Fruit fly (Drosophila melanogaster) whole organism, wandering third instar larva: ENCODE measurements around the gene CG11134.

Source experiments
- Abd-B ChIP-seq: fragments of >200 bp; optimal IDR thresholded peaks from 2 replicates; lab custom pipeline; 2017; ENCODE audit warnings: missing biosample characterization, missing genetic modification characterization
- CG9705 ChIP-seq: fragments of 200-800 bp; sonication (Bioruptor generic); optimal IDR thresholded peaks from 2 replicates; lab custom pipeline; 2018; ENCODE audit warnings: missing biosample characterization, mild to moderate bottlenecking, missing genetic modification characterization
- Dfd ChIP-seq: fragments of >200 bp; optimal IDR thresholded peaks from 2 replicates; lab custom pipeline; 2017; ENCODE audit warnings: missing biosample characterization, missing genetic modification characterization
- Dif ChIP-seq: fragments of 200-275, 200-300 bp; sonication (Bioruptor generic); optimal IDR thresholded peaks from 2 replicates; lab custom pipeline; 2018; ENCODE audit warnings: missing biosample characterization, missing genetic modification characterization; ENCODE audit not compliant: partially characterized antibody
- GATAd ChIP-seq: sonication (Bioruptor generic); optimal IDR thresholded peaks from 2 replicates; lab custom pipeline; 2016; ENCODE audit warnings: missing biosample characterization, missing genetic modification characterization
- HLH106 ChIP-seq: fragments of 200-800 bp; optimal IDR thresholded peaks from 3 replicates; lab custom pipeline; 2019; ENCODE audit warnings: missing biosample characterization, mild to moderate bottlenecking, missing genetic modification characterization, moderate library complexity
- Hnf4 ChIP-seq: fragments of 200-800 bp; sonication (Bioruptor generic); optimal IDR thresholded peaks from 2 replicates; lab custom pipeline; 2016; ENCODE audit warnings: missing biosample characterization, mild to moderate bottlenecking, missing genetic modification characterization
- Hr78 ChIP-seq: fragments of >200 bp; optimal IDR thresholded peaks from 2 replicates; lab custom pipeline; 2017; ENCODE audit warnings: missing biosample characterization, missing genetic modification characterization
- Hr83 ChIP-seq: fragments of 200-300 bp; sonication (Bioruptor generic); optimal IDR thresholded peaks from 2 replicates; lab custom pipeline; 2016; ENCODE audit warnings: missing biosample characterization, mild to moderate bottlenecking, missing genetic modification characterization, moderate library complexity; ENCODE audit not compliant: poor library complexity, severe bottlenecking
- Jra ChIP-seq: sonication (Bioruptor generic); optimal IDR thresholded peaks from 2 replicates; lab custom pipeline; 2016; ENCODE audit warnings: missing biosample characterization, missing genetic modification characterization
- Mio ChIP-seq: sonication (Bioruptor generic); optimal IDR thresholded peaks from 2 replicates; lab custom pipeline; 2016; ENCODE audit warnings: missing biosample characterization, missing genetic modification characterization
- Myc ChIP-seq: fragments of >200 bp; optimal IDR thresholded peaks from 2 replicates; lab custom pipeline; 2017
- N ChIP-seq: fragments of >200 bp; optimal IDR thresholded peaks from 2 replicates; lab custom pipeline; 2018; ENCODE audit warnings: missing biosample characterization, missing external identifiers, missing genetic modification characterization
- OdsH ChIP-seq: fragments of 200-800 bp; sonication (Bioruptor generic); optimal IDR thresholded peaks from 2 replicates; lab custom pipeline; 2016; ENCODE audit warnings: missing biosample characterization, mild to moderate bottlenecking, missing genetic modification characterization
- Rel ChIP-seq, 2 experiments: fragments of 200-800 bp; sonication (Bioruptor generic) in 1 of 2; optimal IDR thresholded peaks; 2 replicates in 1 of 2; 3 replicates in 1 of 2; lab custom pipeline; 2016 to 2019; ENCODE audit warnings: mild to moderate bottlenecking in 2 of 2, missing biosample characterization in 2 of 2, missing genetic modification characterization in 2 of 2, moderate library complexity in 1 of 2
- Sp1 ChIP-seq: fragments of 200-800 bp; sonication (Bioruptor generic); optimal IDR thresholded peaks from 3 replicates; lab custom pipeline; 2019; ENCODE audit warnings: missing biosample characterization, mild to moderate bottlenecking, missing genetic modification characterization, moderate library complexity
- Vsx2 ChIP-seq: fragments of 200-300, 225-300 bp; sonication (Bioruptor generic); optimal IDR thresholded peaks from 2 replicates; lab custom pipeline; 2018; ENCODE audit warnings: missing biosample characterization, missing genetic modification characterization; ENCODE audit not compliant: partially characterized antibody
- br ChIP-seq: fragments of 200-800 bp; sonication (Bioruptor generic); optimal IDR thresholded peaks from 2 replicates; lab custom pipeline; 2016; ENCODE audit warnings: missing biosample characterization, missing genetic modification characterization
- brk ChIP-seq: fragments of 200-800 bp; sonication (Bioruptor generic); optimal IDR thresholded peaks from 2 replicates; lab custom pipeline; 2016; ENCODE audit warnings: missing biosample characterization, mild to moderate bottlenecking, missing genetic modification characterization
- dl ChIP-seq, 2 experiments: fragments of 175-275, 200-275 bp in 1 of 2; fragments of 200-275 bp in 1 of 2; sonication (Bioruptor generic); optimal IDR thresholded peaks; lab custom pipeline; 2018; ENCODE audit warnings: mild to moderate bottlenecking in 2 of 2, missing biosample characterization in 2 of 2, missing genetic modification characterization in 2 of 2, moderate library complexity in 2 of 2; ENCODE audit not compliant: partially characterized antibody in 2 of 2, insufficient read depth in 1 of 2
- dmrt93B ChIP-seq: fragments of 200-800 bp; sonication (Bioruptor generic); optimal IDR thresholded peaks from 2 replicates; lab custom pipeline; 2018; ENCODE audit warnings: missing biosample characterization, mild to moderate bottlenecking, missing genetic modification characterization
- dsf ChIP-seq: sonication (Bioruptor generic); optimal IDR thresholded peaks from 2 replicates; lab custom pipeline; 2016; ENCODE audit warnings: missing biosample characterization, missing genetic modification characterization, borderline replicate concordance
- ey ChIP-seq: fragments of 200-800 bp; sonication (Bioruptor generic); optimal IDR thresholded peaks from 2 replicates; lab custom pipeline; 2016; ENCODE audit warnings: missing biosample characterization, missing genetic modification characterization
- foxo ChIP-seq, 2 experiments: fragments of 200-800 bp; sonication (Bioruptor generic); optimal IDR thresholded peaks; 2 replicates in 1 of 2; 3 replicates in 1 of 2; lab custom pipeline; 2016 to 2017; ENCODE audit warnings: missing biosample characterization in 2 of 2, missing genetic modification characterization in 2 of 2
- fru ChIP-seq: fragments of 200-800 bp; sonication (Bioruptor generic); optimal IDR thresholded peaks from 3 replicates; lab custom pipeline; 2016; ENCODE audit warnings: missing biosample characterization, mild to moderate bottlenecking, missing genetic modification characterization
- h ChIP-seq: fragments of 200-800 bp; sonication (Bioruptor generic); optimal IDR thresholded peaks from 3 replicates; lab custom pipeline; 2016; ENCODE audit warnings: missing biosample characterization, mild to moderate bottlenecking, missing genetic modification characterization
- jim ChIP-seq: fragments of 175-275, 200-325 bp; sonication (Bioruptor generic); optimal IDR thresholded peaks from 2 replicates; lab custom pipeline; 2016; ENCODE audit warnings: missing biosample characterization, mild to moderate bottlenecking, missing genetic modification characterization
- lola ChIP-seq: fragments of >200 bp; optimal IDR thresholded peaks from 2 replicates; lab custom pipeline; 2017; ENCODE audit warnings: missing biosample characterization, missing genetic modification characterization
- pan ChIP-seq: fragments of >200 bp; optimal IDR thresholded peaks from 2 replicates; lab custom pipeline; 2017
- psq ChIP-seq: fragments of 200-800 bp; sonication (Bioruptor generic); optimal IDR thresholded peaks from 3 replicates; lab custom pipeline; 2017; ENCODE audit warnings: missing biosample characterization, mild to moderate bottlenecking, missing genetic modification characterization, moderate library complexity
- rgr ChIP-seq: fragments of 200-800 bp; sonication (Bioruptor generic); optimal IDR thresholded peaks from 3 replicates; lab custom pipeline; 2016; ENCODE audit warnings: missing biosample characterization, mild to moderate bottlenecking, missing genetic modification characterization
- sage ChIP-seq: fragments of 200-800 bp; sonication (Bioruptor generic); optimal IDR thresholded peaks from 2 replicates; lab custom pipeline; 2016; ENCODE audit warnings: missing biosample characterization, mild to moderate bottlenecking, missing genetic modification characterization
- sv ChIP-seq: fragments of 200-800 bp; sonication (Bioruptor generic); optimal IDR thresholded peaks from 3 replicates; lab custom pipeline; 2016; ENCODE audit warnings: missing biosample characterization, missing genetic modification characterization
- tai ChIP-seq: sonication (Bioruptor generic); optimal IDR thresholded peaks from 2 replicates; lab custom pipeline; 2016; ENCODE audit warnings: missing biosample characterization, missing genetic modification characterization
- usp ChIP-seq: fragments of >200 bp; optimal IDR thresholded peaks from 2 replicates; lab custom pipeline; 2017; ENCODE audit warnings: missing biosample characterization, missing genetic modification characterization
- woc ChIP-seq: sonication (Bioruptor generic); optimal IDR thresholded peaks from 2 replicates; lab custom pipeline; 2016; ENCODE audit warnings: missing biosample characterization, mild to moderate bottlenecking, missing genetic modification characterization

The CG11134 gene

dm6 chrX:13766495-13766894, 28.8 kb downstream of the CG11134 start:
- TF ChIP-seq Vsx2 (GFP tag; lab: Kevin White, UChicago): no peak
- no peak for TF ChIP-seq sv (GFP tag; lab: Kevin White, UChicago)
- TF ChIP-seq CG9705 (GFP tag; lab: Kevin White, UChicago): no peak
- TF ChIP-seq usp: no peak
- TF ChIP-seq Hnf4 (GFP tag; lab: Kevin White, UChicago): no peak
- TF ChIP-seq Jra: no peak
- no peak for TF ChIP-seq rgr
- no peak for TF ChIP-seq Dfd (GFP tag; lab: Kevin White, UChicago)
- TF ChIP-seq Dif (GFP tag; lab: Kevin White, UChicago): no peak
- no peak for TF ChIP-seq HLH106 (tag; lab: Kevin White, UChicago)
- no peak for TF ChIP-seq Hr83
- TF ChIP-seq tai: no peak
- TF ChIP-seq Abd-B (GFP tag; lab: Kevin White, UChicago): no peak
- no peak for TF ChIP-seq N

DNA sequence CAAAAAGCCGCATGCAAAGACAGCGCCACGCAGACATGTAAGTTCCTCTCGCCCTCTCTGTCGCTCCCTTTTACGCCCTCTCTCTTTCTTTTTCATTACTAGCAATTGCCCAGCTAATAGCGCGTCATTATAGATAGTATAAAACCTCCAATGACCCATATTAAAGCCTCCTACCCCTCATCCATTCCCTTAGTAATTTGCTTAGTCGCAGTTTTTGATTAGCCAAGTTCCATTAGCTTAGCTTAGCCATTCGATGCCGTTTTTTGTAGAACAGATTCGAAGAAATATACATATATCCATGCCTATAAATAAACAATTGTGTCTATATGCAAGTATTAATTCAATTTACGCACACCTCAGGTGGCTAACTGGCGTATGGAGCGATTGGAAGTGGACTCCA, 33.0 kb downstream of the CG11134 start:
- TF ChIP-seq Dif (GFP tag; lab: Kevin White, UChicago) (no peak), dmrt93B (GFP tag; lab: Kevin White, UChicago) (no peak), Hnf4 (GFP tag; lab: Kevin White, UChicago) (no peak), h (GFP tag; lab: Kevin White, UChicago) (no peak), rgr (no peak), Myc (lab: Kevin White, UChicago) (no peak), sv (GFP tag; lab: Kevin White, UChicago) (no peak), dsf (GFP tag; lab: Kevin White, UChicago) (no peak), tai (no peak), ey (GFP tag; lab: Kevin White, UChicago) (no peak), fru (GFP tag; lab: Kevin White, UChicago) (no peak), psq (GFP tag; lab: Kevin White, UChicago) (no peak), brk (no peak)

DNA sequence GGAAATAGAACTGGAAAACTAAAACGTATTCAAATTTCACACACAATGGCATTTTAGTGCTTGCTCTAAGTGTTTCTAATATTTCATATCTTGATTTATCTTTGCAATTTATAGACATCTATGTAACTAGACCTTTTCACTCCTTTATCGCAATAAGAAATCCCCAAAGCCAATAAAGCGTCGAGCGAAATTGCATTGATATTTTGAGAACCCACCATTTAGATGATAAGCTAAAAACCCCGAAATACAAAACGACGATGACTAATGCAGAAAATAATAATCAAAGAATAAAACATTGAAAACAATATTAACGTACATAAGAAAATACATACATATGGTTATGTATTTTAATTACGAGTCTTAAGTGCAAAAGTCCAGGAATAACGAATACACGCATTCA, 40.8 kb downstream of the CG11134 start:
- TF ChIP-seq rgr (no peak), Abd-B (GFP tag; lab: Kevin White, UChicago) (no peak), woc (GFP tag; lab: Kevin White, UChicago) (no peak), Rel (GFP tag; optimal IDR thresholded peaks at IDR 0.05; lab: Kevin White, UChicago) (no peak), Rel (tag; optimal IDR thresholded peaks at IDR 0.05; lab: Kevin White, UChicago) (peak; percentile 91)

DNA sequence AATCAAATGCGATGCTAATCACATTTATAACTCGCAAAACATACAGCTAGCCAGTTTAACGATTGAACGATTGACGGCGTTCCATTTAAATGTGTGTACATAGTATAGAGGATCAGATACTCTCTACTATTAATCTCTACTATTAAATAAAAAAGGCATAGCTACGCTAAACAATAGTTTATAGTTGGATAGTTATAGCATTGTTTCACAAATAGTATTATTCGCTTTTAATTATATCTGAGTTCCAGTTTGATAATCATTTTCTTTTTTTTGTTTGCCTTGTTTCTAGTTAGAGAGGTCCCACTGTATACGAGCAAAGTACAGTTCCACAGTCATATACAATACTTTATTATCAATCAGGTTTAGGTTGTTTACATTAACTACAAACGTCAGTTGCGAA, 42.0 kb downstream of the CG11134 start:
- TF ChIP-seq fru (GFP tag; lab: Kevin White, UChicago) (peak; percentile 35), Hnf4 (GFP tag; lab: Kevin White, UChicago) (peak; percentile 73), pan (lab: Kevin White, UChicago) (no peak), h (GFP tag; lab: Kevin White, UChicago) (peak; percentile 25), Sp1 (peak; percentile 4), Hr78 (no peak)
- TF ChIP-seq, all 38 proteins: peak for 4

- no peak for TF ChIP-seq Hr78
- TF ChIP-seq Hr83: no peak
- TF ChIP-seq dsf (GFP tag; lab: Kevin White, UChicago): no peak
- peak; percentile 65 for TF ChIP-seq fru (GFP tag; lab: Kevin White, UChicago)
- TF ChIP-seq sv (GFP tag; lab: Kevin White, UChicago): no peak
- TF ChIP-seq Sp1: peak; percentile 75
- peak; percentile 64 for TF ChIP-seq Hnf4 (GFP tag; lab: Kevin White, UChicago)
- TF ChIP-seq dmrt93B (GFP tag; lab: Kevin White, UChicago): peak; percentile 55
- TF ChIP-seq Mio: no peak
- peak; percentile 58 for TF ChIP-seq jim
- TF ChIP-seq sage (GFP tag; lab: Kevin White, UChicago): no peak
- peak; percentile 46 for TF ChIP-seq tai
- peak; percentile 64 for TF ChIP-seq h (GFP tag; lab: Kevin White, UChicago)
- no peak for TF ChIP-seq brk
- TF ChIP-seq GATAd (GFP tag; lab: Kevin White, UChicago): peak; percentile 38
- TF ChIP-seq foxo (GFP tag; optimal IDR thresholded peaks at IDR 0.05; lab: Kevin White, UChicago): peak in 1 of 2 experiments; percentile 69
- no peak for TF ChIP-seq Vsx2 (GFP tag; lab: Kevin White, UChicago)
- TF ChIP-seq OdsH: peak; percentile 31
- no peak for TF ChIP-seq pan (lab: Kevin White, UChicago)
- no peak for TF ChIP-seq dl (GFP tag; optimal IDR thresholded peaks at IDR 0.05; lab: Kevin White, UChicago; ENCODE audit: insufficient read depth in 1 of 2, partially characterized antibody in 2 of 2)
- no peak for TF ChIP-seq Abd-B (GFP tag; lab: Kevin White, UChicago)
- TF ChIP-seq rgr: peak; percentile 55
- TF ChIP-seq br (GFP tag; lab: Kevin White, UChicago): peak; percentile 45
- TF ChIP-seq lola: no peak
- TF ChIP-seq psq (GFP tag; lab: Kevin White, UChicago): peak; percentile 37
- TF ChIP-seq Dfd (GFP tag; lab: Kevin White, UChicago): no peak
- TF ChIP-seq Myc (lab: Kevin White, UChicago): peak; percentile 7
- TF ChIP-seq ey (GFP tag; lab: Kevin White, UChicago): peak; percentile 57
- peak; percentile 93 for TF ChIP-seq woc (GFP tag; lab: Kevin White, UChicago)
Observed at dm6 chrX:13781739-13782502, 44.2 kb downstream of the CG11134 start, which contains the start of the genes CtsB and amrt. Gene CtsB (minus strand): TSS chrX:13782170. Gene amrt (plus strand): TSS chrX:13782459.
